Fruit fly (Drosophila melanogaster): Measurements from ENCODE around the gene CheB38b.

DNA sequence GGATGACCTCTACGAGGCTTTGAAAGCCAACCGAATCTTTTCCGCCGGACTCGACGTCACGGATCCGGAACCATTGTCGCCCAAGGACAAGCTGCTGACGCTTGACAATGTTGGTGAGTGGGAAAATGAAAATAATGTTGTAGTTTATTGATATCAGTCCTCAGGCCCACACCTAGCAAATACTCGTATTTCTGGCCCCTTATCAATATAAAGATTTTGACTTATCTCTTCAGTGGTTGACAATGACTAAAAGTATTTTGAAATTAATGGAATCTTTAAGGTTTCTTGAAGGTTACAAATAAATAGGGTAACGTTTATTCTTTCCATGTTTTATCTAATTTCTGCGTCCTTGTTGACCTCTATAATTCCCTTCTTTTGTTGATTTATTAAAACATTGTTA is 10.0 kb upstream of the CheB38b start:
- TF ChIP-seq ttk (optimal IDR thresholded peaks at IDR 0.05): no peak
- no peak for TF ChIP-seq h (optimal IDR thresholded peaks at IDR 0.05)
- TF ChIP-seq insv (optimal IDR thresholded peaks at IDR 0.05): no peak
- TF ChIP-seq Sin3A (optimal IDR thresholded peaks at IDR 0.05): no peak
- no peak for TF ChIP-seq psq (optimal IDR thresholded peaks at IDR 0.05)
- no peak for TF ChIP-seq Myc (optimal IDR thresholded peaks at IDR 0.05)
